Worm (Caenorhabditis elegans) whole organism, L3 larva: ENCODE measurements around the gene cyp-33E1.

Experiments used
- R02D3.7 ChIP-seq: fragments of 150-350 bp; optimal IDR thresholded peaks from 2 replicates; lab custom pipeline; 2014; ENCODE audit warnings: missing biosample characterization, missing genetic modification characterization
- ZK546.5 ChIP-seq: sonication (generic microtip); optimal IDR thresholded peaks from 2 replicates; lab custom pipeline; 2017; ENCODE audit warnings: missing biosample characterization, missing genetic modification characterization
- ama-1 ChIP-seq: fragments of 150-350 bp; optimal IDR thresholded peaks from 2 replicates; lab custom pipeline; 2018
- ceh-16 ChIP-seq: sonication (generic microtip); optimal IDR thresholded peaks from 2 replicates; lab custom pipeline; 2017; ENCODE audit warnings: missing biosample characterization, missing genetic modification characterization
- ceh-28 ChIP-seq: fragments of 150-350 bp; optimal IDR thresholded peaks from 2 replicates; lab custom pipeline; 2014; ENCODE audit warnings: missing biosample characterization, missing genetic modification reagents, missing genetic modification characterization
- ceh-82 ChIP-seq: fragments of 150-350 bp; optimal IDR thresholded peaks from 2 replicates; lab custom pipeline; 2014; ENCODE audit warnings: missing biosample characterization, missing genetic modification characterization
- ceh-9 ChIP-seq: sonication (generic microtip); optimal IDR thresholded peaks from 2 replicates; lab custom pipeline; 2018; ENCODE audit warnings: missing biosample characterization, missing genetic modification characterization
- daf-12 ChIP-seq: fragments of 150-350 bp; optimal IDR thresholded peaks from 2 replicates; lab custom pipeline; 2014; ENCODE audit warnings: missing biosample characterization, missing genetic modification reagents, missing genetic modification characterization
- egl-27 ChIP-seq: sonication (generic microtip); optimal IDR thresholded peaks from 4 replicates; lab custom pipeline; 2017; ENCODE audit warnings: missing biosample characterization, missing genetic modification reagents, missing genetic modification characterization
- egl-5 ChIP-seq: fragments of 150-350 bp; optimal IDR thresholded peaks from 2 replicates; lab custom pipeline; 2017; ENCODE audit warnings: missing biosample characterization, missing genetic modification reagents, missing genetic modification characterization, inconsistent platforms
- elt-1 ChIP-seq: fragments of 150-350 bp; optimal IDR thresholded peaks from 2 replicates; lab custom pipeline; 2014; ENCODE audit warnings: missing biosample characterization, missing genetic modification characterization
- elt-2 ChIP-seq: sonication (generic microtip); optimal IDR thresholded peaks from 2 replicates; lab custom pipeline; 2016; ENCODE audit warnings: missing genetic modification reagents, mild to moderate bottlenecking, missing genetic modification characterization, missing compliant biosample characterization
- fkh-10 ChIP-seq: sonication (generic microtip); optimal IDR thresholded peaks from 2 replicates; lab custom pipeline; 2017; ENCODE audit warnings: missing biosample characterization, missing genetic modification reagents, missing genetic modification characterization
- fkh-2 ChIP-seq: fragments of 150-350 bp; optimal IDR thresholded peaks from 2 replicates; lab custom pipeline; 2014; ENCODE audit warnings: missing biosample characterization, missing genetic modification reagents, missing genetic modification characterization
- hmg-11 ChIP-seq: sonication (generic microtip); optimal IDR thresholded peaks from 2 replicates; lab custom pipeline; 2016; ENCODE audit warnings: missing genetic modification characterization, missing compliant biosample characterization
- jun-1 ChIP-seq: fragments of 150-350 bp; optimal IDR thresholded peaks from 2 replicates; lab custom pipeline; 2014; ENCODE audit warnings: missing biosample characterization, missing genetic modification reagents, missing genetic modification characterization
- lin-15B ChIP-seq: fragments of 150-350 bp; optimal IDR thresholded peaks from 2 replicates; lab custom pipeline; 2014; ENCODE audit warnings: missing biosample characterization, missing genetic modification characterization
- lin-39 ChIP-seq: fragments of 150-350 bp; optimal IDR thresholded peaks from 2 replicates; lab custom pipeline; 2018; ENCODE audit warnings: missing biosample characterization, missing genetic modification reagents, missing genetic modification characterization
- lsy-12 ChIP-seq: sonication (generic microtip); optimal IDR thresholded peaks from 2 replicates; lab custom pipeline; 2016; ENCODE audit warnings: mild to moderate bottlenecking, missing genetic modification characterization, missing compliant biosample characterization
- mml-1 ChIP-seq: fragments of 150-350 bp; sonication (generic microtip); optimal IDR thresholded peaks from 3 replicates; lab custom pipeline; 2014; ENCODE audit warnings: missing biosample characterization, missing genetic modification characterization
- nfya-1 ChIP-seq: sonication (generic microtip); optimal IDR thresholded peaks from 2 replicates; lab custom pipeline; 2017; ENCODE audit warnings: missing genetic modification characterization, mild to moderate bottlenecking, missing compliant biosample characterization, antibody characterized with exemption, moderate library complexity; ENCODE audit not compliant: insufficient read depth
- nhr-12 ChIP-seq: fragments of 150-350 bp; optimal IDR thresholded peaks from 2 replicates; lab custom pipeline; 2014; ENCODE audit warnings: missing biosample characterization, missing genetic modification characterization
- nhr-23 ChIP-seq: fragments of 150-350 bp; optimal IDR thresholded peaks from 2 replicates; lab custom pipeline; 2014; ENCODE audit warnings: missing biosample characterization, missing genetic modification reagents, missing genetic modification characterization
- nhr-237 ChIP-seq: fragments of 150-350 bp; optimal IDR thresholded peaks from 2 replicates; lab custom pipeline; 2014; ENCODE audit warnings: missing biosample characterization, missing genetic modification characterization
- nhr-25 ChIP-seq: sonication (generic microtip); optimal IDR thresholded peaks from 2 replicates; lab custom pipeline; 2017; ENCODE audit warnings: missing biosample characterization, missing genetic modification characterization
- nhr-43 ChIP-seq: sonication (generic microtip); optimal IDR thresholded peaks from 2 replicates; lab custom pipeline; 2016; ENCODE audit warnings: mild to moderate bottlenecking, missing genetic modification characterization, missing compliant biosample characterization; ENCODE audit not compliant: poor library complexity, severe bottlenecking
- nhr-67 ChIP-seq: fragments of 150-350 bp; optimal IDR thresholded peaks from 2 replicates; lab custom pipeline; 2014; ENCODE audit warnings: missing biosample characterization, missing genetic modification characterization
- nhr-76 ChIP-seq: fragments of 150-350 bp; sonication (generic microtip); optimal IDR thresholded peaks from 5 replicates; lab custom pipeline; 2014; ENCODE audit warnings: missing biosample characterization, missing genetic modification characterization
- nhr-77 ChIP-seq: fragments of 150-350 bp; optimal IDR thresholded peaks from 2 replicates; lab custom pipeline; 2014; ENCODE audit warnings: missing biosample characterization, missing genetic modification characterization
- pha-4 ChIP-seq: fragments of 150-350 bp; optimal IDR thresholded peaks from 2 replicates; lab custom pipeline; 2014; ENCODE audit warnings: missing biosample characterization, missing genetic modification reagents, missing genetic modification characterization
- pqm-1 ChIP-seq: fragments of 150-350 bp; optimal IDR thresholded peaks from 2 replicates; lab custom pipeline; 2017; ENCODE audit warnings: missing biosample characterization, missing genetic modification characterization, inconsistent platforms
- sea-2 ChIP-seq: fragments of 150-350 bp; sonication (generic microtip); optimal IDR thresholded peaks from 4 replicates; lab custom pipeline; 2014; ENCODE audit warnings: missing biosample characterization, missing genetic modification reagents, missing genetic modification characterization
- snpc-4 ChIP-seq: fragments of 150-350 bp; optimal IDR thresholded peaks from 2 replicates; lab custom pipeline; 2014; ENCODE audit warnings: missing biosample characterization, missing genetic modification characterization
- tbx-2 ChIP-seq: sonication (generic microtip); optimal IDR thresholded peaks from 2 replicates; lab custom pipeline; 2016; ENCODE audit warnings: mild to moderate bottlenecking, missing genetic modification characterization, missing compliant biosample characterization
- unc-39 ChIP-seq: sonication (generic microtip); optimal IDR thresholded peaks from 4 replicates; lab custom pipeline; 2017; ENCODE audit warnings: missing biosample characterization, missing genetic modification characterization
- unc-62 ChIP-seq: fragments of 150-350 bp; sonication (generic microtip); optimal IDR thresholded peaks from 4 replicates; lab custom pipeline; 2014; ENCODE audit warnings: missing biosample characterization, missing genetic modification reagents, missing genetic modification characterization
- zag-1 ChIP-seq: fragments of 150-350 bp; optimal IDR thresholded peaks from 2 replicates; lab custom pipeline; 2014; ENCODE audit warnings: missing biosample characterization, missing genetic modification characterization
- ztf-4 ChIP-seq: fragments of 150-350 bp; optimal IDR thresholded peaks from 2 replicates; lab custom pipeline; 2014; ENCODE audit warnings: missing biosample characterization, missing genetic modification characterization

cyp-33E1 gene

ce11 chrIV:8629609-8630052, 18.8 kb downstream of the cyp-33E1 start:
- TF ChIP-seq nfya-1 (tag; lab: Kevin White, UChicago) (peak; percentile 75), lin-39 (peak; percentile 54), lin-15B (tag; lab: Kevin White, UChicago) (peak; percentile 25), fkh-10 (GFP tag; lab: Kevin White, UChicago) (peak; percentile 34), hmg-11 (tag; lab: Kevin White, UChicago) (peak; percentile 86), egl-5 (tag; lab: Kevin White, UChicago) (no peak)

ce11 chrIV:8628262-8628661, 20.1 kb downstream of the cyp-33E1 start:
- no peak for TF ChIP-seq unc-62 (GFP tag; lab: Kevin White, UChicago)
- TF ChIP-seq lsy-12 (tag; lab: Kevin White, UChicago): no peak
- peak; percentile 49 for TF ChIP-seq nhr-25
- TF ChIP-seq nhr-77 (tag; lab: Kevin White, UChicago): no peak
- peak; percentile 46 for TF ChIP-seq fkh-10 (GFP tag; lab: Kevin White, UChicago)
- TF ChIP-seq, all 47 proteins: peak for 2

- TF ChIP-seq snpc-4 (tag; lab: Kevin White, UChicago) (peak; percentile 17), nhr-25 (peak; percentile 30), egl-5 (tag; lab: Kevin White, UChicago) (peak; percentile 15), sea-2 (GFP tag; lab: Kevin White, UChicago) (no peak), lin-39 (no peak), nhr-43 (peak; percentile 28), ceh-9 (tag; lab: Kevin White, UChicago) (no peak), nhr-76 (tag; lab: Kevin White, UChicago) (no peak), jun-1 (no peak), ceh-28 (peak; percentile 26), tbx-2 (tag; lab: Kevin White, UChicago) (no peak), pha-4 (peak; percentile 77), unc-39 (tag; lab: Kevin White, UChicago) (no peak), nfya-1 (tag; lab: Kevin White, UChicago) (peak; percentile 61), hmg-11 (tag; lab: Kevin White, UChicago) (peak; percentile 45), mml-1 (no peak), lin-15B (tag; lab: Kevin White, UChicago) (peak; percentile 7)
Observed at ce11 chrIV:8627328-8627727, 21.1 kb downstream of the cyp-33E1 start, which contains the start of gene F42A9.11. Gene F42A9.11, plus strand, starts transcription at chrIV:8627637.

DNA sequence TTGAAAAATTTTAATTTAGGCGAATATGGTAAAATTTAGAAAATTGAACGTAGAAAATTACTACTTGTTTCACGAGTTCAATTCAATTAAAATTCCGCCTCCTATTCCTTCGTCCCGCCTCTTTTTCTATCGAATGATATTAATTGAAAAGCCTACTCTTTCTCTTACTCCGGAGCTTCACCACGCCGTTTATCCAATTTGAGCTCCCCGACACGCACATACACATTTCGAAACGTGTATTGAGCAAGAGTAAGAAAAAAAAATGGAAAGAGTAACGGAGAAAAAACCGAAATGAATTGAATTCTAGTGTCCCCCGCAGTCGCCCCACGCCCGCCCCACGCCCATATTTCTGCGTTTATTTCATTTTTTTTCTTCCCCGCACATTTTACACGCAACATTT, 22.1 kb downstream of the cyp-33E1 start:
- TF ChIP-seq daf-12 (tag; lab: Kevin White, UChicago) (no peak), nfya-1 (tag; lab: Kevin White, UChicago) (peak; percentile 9)

- no peak for TF ChIP-seq nhr-67 (tag; lab: Kevin White, UChicago)
- TF ChIP-seq elt-1 (tag; lab: Kevin White, UChicago): no peak
- no peak for TF ChIP-seq pqm-1
- no peak for TF ChIP-seq daf-12 (tag; lab: Kevin White, UChicago)
- TF ChIP-seq elt-2 (tag; lab: Kevin White, UChicago): no peak
- no peak for TF ChIP-seq ceh-9 (tag; lab: Kevin White, UChicago)
- TF ChIP-seq nhr-237 (tag; lab: Kevin White, UChicago): no peak
- TF ChIP-seq jun-1: no peak
- no peak for TF ChIP-seq egl-27
- TF ChIP-seq nhr-23 (tag; lab: Kevin White, UChicago): no peak
- no peak for TF ChIP-seq ZK546.5
- no peak for TF ChIP-seq egl-5 (tag; lab: Kevin White, UChicago)
- TF ChIP-seq nfya-1 (tag; lab: Kevin White, UChicago): no peak
Observed at ce11 chrIV:8625730-8626129, 22.7 kb downstream of the cyp-33E1 start.

- TF ChIP-seq ama-1: no peak
- TF ChIP-seq elt-1 (tag; lab: Kevin White, UChicago): peak; percentile 58
- TF ChIP-seq ceh-9 (tag; lab: Kevin White, UChicago): no peak
- TF ChIP-seq nhr-77 (tag; lab: Kevin White, UChicago): no peak
- peak; percentile 79 for TF ChIP-seq nhr-23 (tag; lab: Kevin White, UChicago)
- TF ChIP-seq zag-1 (tag; lab: Kevin White, UChicago): no peak
- peak; percentile 1 for TF ChIP-seq ztf-4 (tag; lab: Kevin White, UChicago)
- TF ChIP-seq lin-39: peak; percentile 27
- no peak for TF ChIP-seq egl-5 (tag; lab: Kevin White, UChicago)
- TF ChIP-seq R02D3.7 (tag; lab: Kevin White, UChicago): no peak
- TF ChIP-seq fkh-2 (tag; lab: Kevin White, UChicago): no peak
- no peak for TF ChIP-seq ceh-82
- no peak for TF ChIP-seq tbx-2 (tag; lab: Kevin White, UChicago)
- peak; percentile 65 for TF ChIP-seq ceh-28
- TF ChIP-seq fkh-10 (GFP tag; lab: Kevin White, UChicago): no peak
- TF ChIP-seq nhr-43: peak; percentile 42
- TF ChIP-seq lin-15B (tag; lab: Kevin White, UChicago): peak; percentile 61
- TF ChIP-seq mml-1: no peak
- peak; percentile 80 for TF ChIP-seq nfya-1 (tag; lab: Kevin White, UChicago)
- no peak for TF ChIP-seq sea-2 (GFP tag; lab: Kevin White, UChicago)
- TF ChIP-seq unc-39 (tag; lab: Kevin White, UChicago): no peak
- TF ChIP-seq ceh-16 (tag; lab: Kevin White, UChicago): no peak
- no peak for TF ChIP-seq nhr-12
- TF ChIP-seq pqm-1: peak; percentile 35
Observed at ce11 chrIV:8620102-8620733, 28.2 kb downstream of the cyp-33E1 start, which contains the start of gene lin-49. Gene lin-49, plus strand, starts transcription at chrIV:8620683.
